Fruit fly (Drosophila melanogaster) whole organism, embryonic: ENCODE data around the gene CG10993.
A peak's percentile ranks its signal among the peaks of the same experiment; 100 is the strongest.

Experiments
- Atf-2 ChIP-seq: fragments of 200-800 bp; sonication (Bioruptor generic); optimal IDR thresholded peaks from 2 replicates; lab custom pipeline; 2016; ENCODE audit warnings: missing biosample characterization, missing genetic modification characterization
- Bdp1 ChIP-seq: fragments of 200-800 bp; sonication (Bioruptor generic); optimal IDR thresholded peaks from 3 replicates; lab custom pipeline; 2016; ENCODE audit warnings: missing biosample characterization, missing genetic modification characterization
- C15 ChIP-seq: fragments of 200-800 bp; sonication (Bioruptor generic); IDR thresholded peaks from 3 replicates; pipeline ENCODE4 v1.3.6; 2022; ENCODE audit warnings: missing biosample characterization, missing genetic modification characterization
- CG10147 ChIP-seq: fragments of 200-800 bp; sonication (Bioruptor generic); optimal IDR thresholded peaks from 2 replicates; lab custom pipeline; 2019; ENCODE audit warnings: missing biosample characterization, mild to moderate bottlenecking, missing genetic modification characterization, moderate library complexity
- CG10543 ChIP-seq: fragments of 200-800 bp; sonication (Bioruptor generic); optimal IDR thresholded peaks from 3 replicates; lab custom pipeline; 2017; ENCODE audit warnings: missing biosample characterization, mild to moderate bottlenecking, missing genetic modification characterization, moderate library complexity
- CG12299 ChIP-seq: fragments of 200-800 bp; sonication (Bioruptor generic); optimal IDR thresholded peaks from 2 replicates; lab custom pipeline; 2018; ENCODE audit warnings: missing biosample characterization, mild to moderate bottlenecking, missing genetic modification characterization
- CG12744 ChIP-seq: fragments of 200-800 bp; sonication (Bioruptor generic); optimal IDR thresholded peaks from 2 replicates; lab custom pipeline; 2016; ENCODE audit warnings: missing biosample characterization, missing genetic modification characterization
- CG14667 ChIP-seq: fragments of 200-800 bp; sonication (Bioruptor generic); IDR thresholded peaks from 2 replicates; pipeline ENCODE4 v1.3.6; 2022; ENCODE audit warnings: missing biosample characterization, missing genetic modification characterization
- CG15011 ChIP-seq: fragments of 200-800 bp; sonication (Bioruptor generic); optimal IDR thresholded peaks from 3 replicates; lab custom pipeline; 2018; ENCODE audit warnings: missing biosample characterization, mild to moderate bottlenecking, missing genetic modification characterization
- CG15269 ChIP-seq: fragments of 200-800 bp; sonication (Bioruptor generic); optimal IDR thresholded peaks from 2 replicates; lab custom pipeline; 2018; ENCODE audit warnings: missing biosample characterization, mild to moderate bottlenecking, missing genetic modification characterization, moderate library complexity
- CG17359 ChIP-seq: fragments of 200-800 bp; sonication (Bioruptor generic); optimal IDR thresholded peaks from 3 replicates; lab custom pipeline; 2018; ENCODE audit warnings: missing biosample characterization, mild to moderate bottlenecking, missing genetic modification characterization, moderate library complexity
- CG17912 ChIP-seq: fragments of 200-800 bp; sonication (Bioruptor generic); optimal IDR thresholded peaks from 2 replicates; lab custom pipeline; 2018; ENCODE audit warnings: missing biosample characterization, mild to moderate bottlenecking, missing genetic modification characterization
- CG18764 ChIP-seq: fragments of 200-800 bp; sonication (Bioruptor generic); optimal IDR thresholded peaks from 3 replicates; lab custom pipeline; 2016; ENCODE audit warnings: missing biosample characterization, missing genetic modification characterization
- CG2678 ChIP-seq: fragments of 200-800 bp; sonication (Bioruptor generic); optimal IDR thresholded peaks from 3 replicates; lab custom pipeline; 2019; ENCODE audit warnings: missing biosample characterization, mild to moderate bottlenecking, missing genetic modification characterization, moderate library complexity
- CG30403 ChIP-seq: fragments of 200-800 bp; sonication (Bioruptor generic); optimal IDR thresholded peaks from 3 replicates; lab custom pipeline; 2016; ENCODE audit warnings: missing biosample characterization, missing genetic modification characterization
- CG3281 ChIP-seq: fragments of 200-800 bp; sonication (Bioruptor generic); optimal IDR thresholded peaks from 3 replicates; lab custom pipeline; 2017; ENCODE audit warnings: missing biosample characterization, mild to moderate bottlenecking, missing genetic modification characterization
- CG33557 ChIP-seq: fragments of 200-800 bp; sonication (Bioruptor generic); optimal IDR thresholded peaks from 2 replicates; lab custom pipeline; 2019; ENCODE audit warnings: missing biosample characterization, mild to moderate bottlenecking, missing genetic modification characterization, moderate library complexity
- CG42726 ChIP-seq: fragments of 200-800 bp; sonication (Bioruptor generic); IDR thresholded peaks from 2 replicates; pipeline ENCODE4 v1.3.6; 2022; ENCODE audit warnings: missing biosample characterization, missing genetic modification characterization; ENCODE audit not compliant: partially characterized antibody
- CG4404 ChIP-seq: fragments of 200-800 bp; sonication (Bioruptor generic); IDR thresholded peaks from 2 replicates; pipeline ENCODE4 v1.3.6; 2022; ENCODE audit warnings: missing biosample characterization, missing genetic modification characterization
- CG5953 ChIP-seq: fragments of 200-800 bp; sonication (Bioruptor generic); IDR thresholded peaks from 2 replicates; pipeline ENCODE4 v1.3.6; 2022; ENCODE audit warnings: missing biosample characterization, missing genetic modification characterization
- CG7271 ChIP-seq: fragments of 200-800 bp; sonication (Bioruptor generic); optimal IDR thresholded peaks from 2 replicates; lab custom pipeline; 2018; ENCODE audit warnings: missing biosample characterization, mild to moderate bottlenecking, missing genetic modification characterization, moderate library complexity
- CG8290 ChIP-seq, 3 experiments: fragments of 200-800 bp; sonication (Bioruptor generic); optimal IDR thresholded peaks; 2 replicates each; lab custom pipeline; 2016 to 2019; ENCODE audit warnings: missing biosample characterization in 3 of 3, missing genetic modification characterization in 3 of 3, mild to moderate bottlenecking in 2 of 3, moderate library complexity in 1 of 3
- Camta ChIP-seq: fragments of 200-800 bp; sonication (Bioruptor generic); optimal IDR thresholded peaks from 2 replicates; lab custom pipeline; 2016; ENCODE audit warnings: missing biosample characterization, missing genetic modification characterization
- CkIIα-i1 ChIP-seq: fragments of 200-800 bp; sonication (Bioruptor generic); IDR thresholded peaks from 2 replicates; pipeline ENCODE4 v1.3.6; 2022; ENCODE audit warnings: missing biosample characterization, missing genetic modification characterization
- Dfd ChIP-seq, 2 experiments: fragments of >200 bp; optimal IDR thresholded peaks; 2 replicates each; lab custom pipeline; 2017; ENCODE audit warnings: missing biosample characterization in 2 of 2, missing genetic modification characterization in 2 of 2
- Dref ChIP-seq: fragments of 200-800 bp; sonication (Bioruptor generic); IDR thresholded peaks from 2 replicates; pipeline ENCODE4 v1.3.6; 2022; ENCODE audit warnings: missing biosample characterization, missing genetic modification characterization
- Fer3 ChIP-seq: fragments of 200-800 bp; sonication (Bioruptor generic); optimal IDR thresholded peaks from 2 replicates; lab custom pipeline; 2018; ENCODE audit warnings: missing biosample characterization, mild to moderate bottlenecking, missing genetic modification characterization, moderate library complexity
- Med ChIP-seq: fragments of 200-800 bp; sonication (Bioruptor generic); peaks from one replicate; lab custom pipeline; 2016; ENCODE audit warnings: missing biosample characterization, missing genetic modification characterization, mild to moderate bottlenecking, inconsistent platforms, moderate library complexity
- Mrtf ChIP-seq: fragments of 200-800 bp; sonication (Bioruptor generic); IDR thresholded peaks from 3 replicates; pipeline ENCODE4 v1.3.6; 2022; ENCODE audit warnings: missing biosample characterization, missing genetic modification characterization
- NFAT ChIP-seq: fragments of 200-800 bp; sonication (Bioruptor generic); IDR thresholded peaks from 2 replicates; pipeline ENCODE4 v1.3.6; 2022; ENCODE audit warnings: missing biosample characterization, missing genetic modification characterization
- Optix ChIP-seq: fragments of 200-800 bp; sonication (Bioruptor generic); IDR thresholded peaks from 3 replicates; pipeline ENCODE4 v1.3.6; 2022; ENCODE audit warnings: missing biosample characterization, missing genetic modification characterization
- Ptx1 ChIP-seq: fragments of 200-800 bp; sonication (Bioruptor generic); IDR thresholded peaks from 2 replicates; pipeline ENCODE4 v1.3.6; 2022; ENCODE audit warnings: missing biosample characterization, missing genetic modification characterization
- TFAM ChIP-seq: fragments of 200-800 bp; sonication (Bioruptor generic); optimal IDR thresholded peaks from 2 replicates; lab custom pipeline; 2017; ENCODE audit warnings: missing biosample characterization, missing genetic modification characterization, inconsistent platforms
- bowl ChIP-seq: fragments of 200-800 bp; sonication (Bioruptor generic); IDR thresholded peaks from 2 replicates; pipeline ENCODE4 v1.3.6; 2022; ENCODE audit warnings: missing biosample characterization, missing genetic modification characterization
- br ChIP-seq: fragments of >200 bp; optimal IDR thresholded peaks from 2 replicates; lab custom pipeline; 2017
- cas ChIP-seq: fragments of 200-800 bp; sonication (Bioruptor generic); IDR thresholded peaks from 2 replicates; pipeline ENCODE4 v1.3.6; 2022; ENCODE audit warnings: missing biosample characterization, missing genetic modification characterization
- cato ChIP-seq: fragments of 200-800 bp; sonication (Bioruptor generic); optimal IDR thresholded peaks from 2 replicates; lab custom pipeline; 2016; ENCODE audit warnings: missing biosample characterization, missing genetic modification characterization, borderline replicate concordance
- da ChIP-seq: fragments of 200-800 bp; sonication (Bioruptor generic); optimal IDR thresholded peaks from 2 replicates; lab custom pipeline; 2016; ENCODE audit warnings: missing biosample characterization, missing genetic modification characterization
- eve ChIP-seq, 2 experiments: fragments of >200 bp; optimal IDR thresholded peaks; 2 replicates each; lab custom pipeline; 2017; ENCODE audit warnings: missing biosample characterization in 2 of 2, missing genetic modification characterization in 2 of 2
- fd96Cb ChIP-seq: fragments of 200-800 bp; sonication (Bioruptor generic); optimal IDR thresholded peaks from 2 replicates; lab custom pipeline; 2018; ENCODE audit warnings: missing biosample characterization, mild to moderate bottlenecking, missing genetic modification characterization, moderate library complexity
- h ChIP-seq: fragments of >200 bp; optimal IDR thresholded peaks from 2 replicates; lab custom pipeline; 2017
- ham ChIP-seq: fragments of 200-800 bp; sonication (Bioruptor generic); IDR thresholded peaks from 2 replicates; pipeline ENCODE4 v1.3.6; 2022; ENCODE audit warnings: missing biosample characterization, missing genetic modification characterization
- inv ChIP-seq: fragments of 200-800 bp; sonication (Bioruptor generic); IDR thresholded peaks from 2 replicates; pipeline ENCODE4 v1.3.6; 2022; ENCODE audit warnings: missing biosample characterization, missing genetic modification characterization; ENCODE audit not compliant: partially characterized antibody
- lab ChIP-seq: fragments of 200-800 bp; sonication (Bioruptor generic); optimal IDR thresholded peaks from 3 replicates; lab custom pipeline; 2017; ENCODE audit warnings: missing biosample characterization, missing genetic modification characterization, mild to moderate bottlenecking, moderate library complexity, missing genetic modification reagents
- lola ChIP-seq, 3 experiments: fragments of >200 bp in 2 of 3; fragments of 200-800 bp in 1 of 3; sonication (Bioruptor generic) in 1 of 3; optimal IDR thresholded peaks; 2 replicates each; lab custom pipeline; 2017 to 2019; ENCODE audit warnings: missing biosample characterization in 3 of 3, missing genetic modification characterization in 3 of 3, mild to moderate bottlenecking in 1 of 3, moderate library complexity in 1 of 3
- nom ChIP-seq: fragments of 200-800 bp; sonication (Bioruptor generic); optimal IDR thresholded peaks from 2 replicates; lab custom pipeline; 2017; ENCODE audit warnings: missing biosample characterization, missing genetic modification characterization, mild to moderate bottlenecking, moderate library complexity, missing genetic modification reagents
- so ChIP-seq: fragments of 200-800 bp; sonication (Bioruptor generic); IDR thresholded peaks from 3 replicates; pipeline ENCODE4 v1.3.6; 2022; ENCODE audit warnings: missing biosample characterization, missing genetic modification characterization
- tx ChIP-seq: fragments of 200-800 bp; sonication (Bioruptor generic); optimal IDR thresholded peaks from 2 replicates; lab custom pipeline; 2016; ENCODE audit warnings: missing biosample characterization, missing genetic modification characterization
- unc-4 ChIP-seq: fragments of 200-800 bp; sonication (Bioruptor generic); IDR thresholded peaks from 2 replicates; pipeline ENCODE4 v1.3.6; 2022; ENCODE audit warnings: missing biosample characterization, missing genetic modification characterization; ENCODE audit not compliant: partially characterized antibody
- wdn ChIP-seq: fragments of 200-800 bp; sonication (Bioruptor generic); IDR thresholded peaks from 2 replicates; pipeline ENCODE4 v1.3.6; 2022; ENCODE audit warnings: missing biosample characterization, missing genetic modification characterization

Gene CG10993

DNA sequence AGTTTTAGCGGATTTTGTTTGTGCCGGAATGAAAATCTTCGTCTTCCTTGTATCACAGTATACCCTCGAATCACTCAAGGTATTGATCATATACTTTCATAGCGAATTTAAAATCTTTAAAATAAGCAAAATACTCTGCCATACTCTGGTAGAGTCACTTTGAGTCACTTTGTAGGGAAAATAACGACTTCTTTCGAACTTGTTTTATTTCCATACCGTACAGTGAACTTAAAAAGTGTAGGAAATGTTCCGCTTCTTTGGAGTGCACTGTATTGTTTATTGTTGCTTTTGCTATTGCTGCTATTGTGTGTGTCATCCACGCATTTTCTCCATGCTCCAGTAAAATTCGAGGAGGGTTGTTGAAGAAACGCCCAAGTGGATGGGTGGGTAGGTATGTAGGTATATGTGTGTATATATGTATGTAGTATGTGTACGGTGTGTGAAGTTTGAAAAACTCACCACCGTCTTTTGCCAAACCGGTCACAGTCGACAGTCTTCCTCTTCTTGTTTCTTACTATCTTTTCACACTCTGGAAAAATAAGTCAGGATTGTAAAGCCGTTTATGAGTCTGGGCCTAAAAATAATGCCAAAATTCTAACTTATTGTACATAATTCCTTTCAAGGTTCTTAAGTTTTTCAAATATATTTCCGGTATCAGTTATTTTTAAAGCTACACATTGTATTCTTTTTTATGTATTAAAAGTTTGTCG lies 1.8 kb downstream of the CG10993 start (continued):
- no peak for TF ChIP-seq da
- no peak for TF ChIP-seq CG18764 (GFP tag; lab: Kevin White, UChicago)
- no peak for TF ChIP-seq wdn (GFP tag; lab: Robert Waterston, UW)
- no peak for TF ChIP-seq cas (GFP tag; lab: Robert Waterston, UW)
- TF ChIP-seq Atf-2 (GFP tag; lab: Kevin White, UChicago), result peak; percentile 9
- peak; percentile 17 for TF ChIP-seq CG10147 (GFP tag; lab: Kevin White, UChicago)
- TF ChIP-seq CG2678, result peak; percentile 64
- peak; percentile 52 for TF ChIP-seq CG10543
- TF ChIP-seq br (lab: Kevin White, UChicago), result no peak
- no peak for TF ChIP-seq Bdp1 (GFP tag; lab: Kevin White, UChicago)
- no peak for TF ChIP-seq Fer3 (tag; lab: Kevin White, UChicago)
- TF ChIP-seq tx (GFP tag; lab: Kevin White, UChicago), result no peak
- TF ChIP-seq fd96Cb (tag; lab: Kevin White, UChicago), result peak; percentile 25
- TF ChIP-seq CG12299 (tag; lab: Kevin White, UChicago), result no peak
- TF ChIP-seq cato, result no peak
- peak; percentile 43 for TF ChIP-seq CG30403 (GFP tag; lab: Kevin White, UChicago)
- TF ChIP-seq h (lab: Kevin White, UChicago), result no peak
- TF ChIP-seq Dref (GFP tag; lab: Robert Waterston, UW), result no peak
- TF ChIP-seq eve (GFP tag; optimal IDR thresholded peaks at IDR 0.05; lab: Kevin White, UChicago), result peak in 1 of 2 experiments; percentile 83
- TF ChIP-seq bowl (GFP tag; lab: Robert Waterston, UW), result no peak
- TF ChIP-seq nom (GFP tag; lab: Kevin White, UChicago), result no peak
- TF ChIP-seq Med (GFP tag; lab: Kevin White, UChicago), result peak; percentile 81
- TF ChIP-seq CG3281 (GFP tag; lab: Kevin White, UChicago), result peak; percentile 21
- no peak for TF ChIP-seq CG12744 (GFP tag; lab: Kevin White, UChicago)
- no peak for TF ChIP-seq CkIIα-i1 (GFP tag; lab: Robert Waterston, UW)
- 0 out of 3 replicates have a peak, but pooled peaks have one; percentile 10 for TF ChIP-seq Optix (GFP tag; lab: Robert Waterston, UW)
- TF ChIP-seq CG15011 (GFP tag; lab: Kevin White, UChicago), result no peak
- TF ChIP-seq CG5953 (GFP tag; lab: Robert Waterston, UW), result no peak
- no peak; the same call in 1 of the 2 replicates for TF ChIP-seq CG4404 (GFP tag; lab: Robert Waterston, UW)
- no peak for TF ChIP-seq Dfd (GFP tag; optimal IDR thresholded peaks at IDR 0.05; lab: Kevin White, UChicago)
- no peak for TF ChIP-seq CG8290 (GFP tag; optimal IDR thresholded peaks at IDR 0.05; lab: Kevin White, UChicago)
- TF ChIP-seq CG8290 (tag; optimal IDR thresholded peaks at IDR 0.05; lab: Kevin White, UChicago), result peak in 1 of 2 experiments; percentile 39
- no peak for TF ChIP-seq CG33557 (GFP tag; lab: Kevin White, UChicago)
- no peak for TF ChIP-seq ham
- no peak for TF ChIP-seq unc-4 (GFP tag; lab: Robert Waterston, UW)
- TF ChIP-seq CG42726 (GFP tag; lab: Robert Waterston, UW), result no peak
- TF ChIP-seq so (GFP tag; lab: Robert Waterston, UW), result no peak
- peak in 1 of 3 experiments; percentile 25 for TF ChIP-seq lola (GFP tag; optimal IDR thresholded peaks at IDR 0.05; lab: Kevin White, UChicago)
- TF ChIP-seq CG14667 (GFP tag; lab: Robert Waterston, UW), result no peak
- 0 out of 2 replicates have a peak, but pooled peaks have one; percentile 27 for TF ChIP-seq Ptx1 (GFP tag; lab: Robert Waterston, UW)
- no peak for TF ChIP-seq inv
- TF ChIP-seq TFAM (GFP tag; lab: Kevin White, UChicago), result no peak
- TF ChIP-seq CG15269 (tag; lab: Kevin White, UChicago), result peak; percentile 26
- no peak for TF ChIP-seq CG17912
- no peak for TF ChIP-seq Mrtf
- TF ChIP-seq Camta, result no peak
- no peak for TF ChIP-seq CG7271 (tag; lab: Kevin White, UChicago)
- peak; percentile 37 for TF ChIP-seq CG17359 (tag; lab: Kevin White, UChicago)
- TF ChIP-seq NFAT, result no peak
- no peak for TF ChIP-seq C15 (GFP tag; lab: Robert Waterston, UW)
- TF ChIP-seq lab (GFP tag; lab: Kevin White, UChicago), result peak; percentile 47
